Fruit fly (Drosophila melanogaster) whole organism, embryonic: Measurements from ENCODE around the gene Inx7.

Experiments
- CG10654 ChIP-seq: fragments of 200-800 bp; sonication (Bioruptor generic); optimal IDR thresholded peaks from 2 replicates; lab custom pipeline; 2016; ENCODE audit warnings: missing biosample characterization, missing genetic modification characterization
- CG13123 ChIP-seq: fragments of 200-800 bp; sonication (Bioruptor generic); optimal IDR thresholded peaks from 2 replicates; lab custom pipeline; 2016; ENCODE audit warnings: missing biosample characterization, missing genetic modification characterization
- CG15696 ChIP-seq: fragments of 200-800 bp; sonication (Bioruptor generic); optimal IDR thresholded peaks from 2 replicates; lab custom pipeline; 2019; ENCODE audit warnings: missing biosample characterization, mild to moderate bottlenecking, missing genetic modification characterization, moderate library complexity
- CG1602 ChIP-seq: fragments of 200-800 bp; sonication (Bioruptor generic); optimal IDR thresholded peaks from 3 replicates; lab custom pipeline; 2016; ENCODE audit warnings: missing biosample characterization, missing genetic modification characterization
- CG17612 ChIP-seq: fragments of 200-800 bp; sonication (Bioruptor generic); IDR thresholded peaks from 2 replicates; pipeline ENCODE4 v1.3.6; 2022; ENCODE audit warnings: missing biosample characterization, missing genetic modification characterization
- CG1792 ChIP-seq: fragments of 200-800 bp; sonication (Bioruptor generic); optimal IDR thresholded peaks from 2 replicates; lab custom pipeline; 2016; ENCODE audit warnings: missing biosample characterization, missing genetic modification characterization
- CG30431 ChIP-seq: fragments of 200-800 bp; sonication (Bioruptor generic); optimal IDR thresholded peaks from 2 replicates; lab custom pipeline; 2017; ENCODE audit warnings: missing biosample characterization, missing genetic modification characterization
- CG32767 ChIP-seq: fragments of 200-800 bp; sonication (Bioruptor generic); IDR thresholded peaks from 2 replicates; pipeline ENCODE4 v1.3.6; 2022; ENCODE audit warnings: missing biosample characterization, missing genetic modification characterization
- CG34224 ChIP-seq: fragments of 200-800 bp; sonication (Bioruptor generic); IDR thresholded peaks from 3 replicates; pipeline ENCODE4 v1.3.6; 2022; ENCODE audit warnings: missing biosample characterization, missing genetic modification characterization; ENCODE audit not compliant: partially characterized antibody
- CG34376 ChIP-seq: fragments of 200-800 bp; sonication (Bioruptor generic); optimal IDR thresholded peaks from 2 replicates; lab custom pipeline; 2018; ENCODE audit warnings: missing biosample characterization, mild to moderate bottlenecking, missing genetic modification characterization
- CG4404 ChIP-seq: fragments of 200-800 bp; sonication (Bioruptor generic); IDR thresholded peaks from 2 replicates; pipeline ENCODE4 v1.3.6; 2022; ENCODE audit warnings: missing biosample characterization, missing genetic modification characterization
- CG4854 ChIP-seq: fragments of 200-800 bp; sonication (Bioruptor generic); optimal IDR thresholded peaks from 2 replicates; lab custom pipeline; 2016; ENCODE audit warnings: missing biosample characterization, missing genetic modification characterization, inconsistent platforms
- CG6683 ChIP-seq: fragments of 200-800 bp; sonication (Bioruptor generic); optimal IDR thresholded peaks from 2 replicates; lab custom pipeline; 2017; ENCODE audit warnings: missing biosample characterization, mild to moderate bottlenecking, missing genetic modification characterization, missing genetic modification reagents
- CG6765 ChIP-seq: fragments of 200-800 bp; sonication (Bioruptor generic); optimal IDR thresholded peaks from 3 replicates; lab custom pipeline; 2017; ENCODE audit warnings: missing biosample characterization, mild to moderate bottlenecking, missing genetic modification characterization
- CG6791 ChIP-seq: fragments of 200-800 bp; sonication (Bioruptor generic); IDR thresholded peaks from 3 replicates; pipeline ENCODE4 v1.3.6; 2022; ENCODE audit warnings: missing biosample characterization, missing genetic modification characterization; ENCODE audit not compliant: partially characterized antibody
- CG8944 ChIP-seq: fragments of 200-800 bp; sonication (Bioruptor generic); optimal IDR thresholded peaks from 3 replicates; lab custom pipeline; 2016; ENCODE audit warnings: missing biosample characterization, missing genetic modification characterization
- CG9932 ChIP-seq: fragments of 200-800 bp; sonication (Bioruptor generic); IDR thresholded peaks from 2 replicates; pipeline ENCODE4 v1.3.6; 2022; ENCODE audit warnings: missing biosample characterization, missing genetic modification characterization
- Dip2 ChIP-seq: fragments of 200-800 bp; sonication (Bioruptor generic); IDR thresholded peaks from 2 replicates; pipeline ENCODE4 v1.3.6; 2022; ENCODE audit warnings: missing biosample characterization, missing genetic modification characterization
- Ets65A ChIP-seq: fragments of 200-800 bp; sonication (Bioruptor generic); peaks from one replicate; lab custom pipeline; 2016; ENCODE audit warnings: missing biosample characterization, missing genetic modification characterization
- Gug ChIP-seq: fragments of 200-800 bp; sonication (Bioruptor generic); IDR thresholded peaks from 4 replicates; pipeline ENCODE4 v1.3.6; 2022; ENCODE audit warnings: missing biosample characterization, missing genetic modification characterization
- Mes4 ChIP-seq: fragments of 200-800 bp; sonication (Bioruptor generic); optimal IDR thresholded peaks from 2 replicates; lab custom pipeline; 2016; ENCODE audit warnings: missing biosample characterization, missing genetic modification characterization
- NFAT ChIP-seq: fragments of 200-800 bp; sonication (Bioruptor generic); IDR thresholded peaks from 2 replicates; pipeline ENCODE4 v1.3.6; 2022; ENCODE audit warnings: missing biosample characterization, missing genetic modification characterization
- Neu2 ChIP-seq: fragments of 200-800 bp; sonication (Bioruptor generic); optimal IDR thresholded peaks from 3 replicates; lab custom pipeline; 2016; ENCODE audit warnings: missing biosample characterization, missing genetic modification characterization, borderline replicate concordance
- Optix ChIP-seq: fragments of 200-800 bp; sonication (Bioruptor generic); IDR thresholded peaks from 3 replicates; pipeline ENCODE4 v1.3.6; 2022; ENCODE audit warnings: missing biosample characterization, missing genetic modification characterization
- Ssrp ChIP-seq: fragments of 200-800 bp; sonication (Bioruptor generic); optimal IDR thresholded peaks from 2 replicates; lab custom pipeline; 2018; ENCODE audit warnings: missing biosample characterization, mild to moderate bottlenecking, missing genetic modification characterization, moderate library complexity
- btn ChIP-seq: fragments of 200-800 bp; sonication (Bioruptor generic); optimal IDR thresholded peaks from 2 replicates; lab custom pipeline; 2016; ENCODE audit warnings: missing biosample characterization, missing genetic modification characterization
- crol ChIP-seq: fragments of 200-800 bp; sonication (Bioruptor generic); IDR thresholded peaks from 2 replicates; pipeline ENCODE4 v1.3.6; 2022; ENCODE audit warnings: missing biosample characterization, missing genetic modification characterization
- dan ChIP-seq: fragments of 200-800 bp; sonication (Bioruptor generic); IDR thresholded peaks from 2 replicates; pipeline ENCODE4 v1.3.6; 2022; ENCODE audit warnings: missing biosample characterization, missing genetic modification characterization
- dpn ChIP-seq, 2 experiments: fragments of 200-800 bp; sonication (Bioruptor generic); optimal IDR thresholded peaks; 3 replicates each; lab custom pipeline; 2016; ENCODE audit warnings: missing biosample characterization in 2 of 2, missing genetic modification characterization in 2 of 2
- emc ChIP-seq: fragments of 200-800 bp; sonication (Bioruptor generic); optimal IDR thresholded peaks from 2 replicates; lab custom pipeline; 2016; ENCODE audit warnings: missing biosample characterization, missing genetic modification characterization
- eve ChIP-seq, 2 experiments: fragments of >200 bp; optimal IDR thresholded peaks; 2 replicates each; lab custom pipeline; 2017; ENCODE audit warnings: missing biosample characterization in 2 of 2, missing genetic modification characterization in 2 of 2
- fd3F ChIP-seq: fragments of 200-800 bp; sonication (Bioruptor generic); optimal IDR thresholded peaks from 2 replicates; lab custom pipeline; 2018; ENCODE audit warnings: missing biosample characterization, mild to moderate bottlenecking, missing genetic modification characterization, moderate library complexity
- fu2 ChIP-seq: fragments of 200-800 bp; sonication (Bioruptor generic); optimal IDR thresholded peaks from 2 replicates; lab custom pipeline; 2016; ENCODE audit warnings: missing biosample characterization, missing genetic modification characterization
- grn ChIP-seq: fragments of 200-800 bp; sonication (Bioruptor generic); optimal IDR thresholded peaks from 3 replicates; lab custom pipeline; 2017; ENCODE audit warnings: missing biosample characterization, missing genetic modification characterization
- hkb ChIP-seq, 2 experiments: fragments of 200-800 bp in 1 of 2; fragments of >200 bp in 1 of 2; sonication (Bioruptor generic) in 1 of 2; IDR thresholded peaks in 1 of 2; optimal IDR thresholded peaks in 1 of 2; 2 replicates each; pipeline versions ENCODE4 v1.3.6 to Lab custom; 2017 to 2022; ENCODE audit warnings: missing biosample characterization in 1 of 2, missing genetic modification characterization in 1 of 2
- jigr1 ChIP-seq: fragments of 200-800 bp; sonication (Bioruptor generic); IDR thresholded peaks from 3 replicates; pipeline ENCODE4 v1.3.6; 2022; ENCODE audit warnings: missing biosample characterization, missing genetic modification characterization
- kah ChIP-seq: fragments of 200-800 bp; sonication (Bioruptor generic); optimal IDR thresholded peaks from 2 replicates; lab custom pipeline; 2018; ENCODE audit warnings: missing biosample characterization, mild to moderate bottlenecking, missing genetic modification characterization
- lab ChIP-seq: fragments of 200-800 bp; sonication (Bioruptor generic); optimal IDR thresholded peaks from 3 replicates; lab custom pipeline; 2017; ENCODE audit warnings: missing biosample characterization, missing genetic modification characterization, mild to moderate bottlenecking, moderate library complexity, missing genetic modification reagents
- lola ChIP-seq, 3 experiments: fragments of >200 bp in 2 of 3; fragments of 200-800 bp in 1 of 3; sonication (Bioruptor generic) in 1 of 3; optimal IDR thresholded peaks; 2 replicates each; lab custom pipeline; 2017 to 2019; ENCODE audit warnings: missing biosample characterization in 3 of 3, missing genetic modification characterization in 3 of 3, mild to moderate bottlenecking in 1 of 3, moderate library complexity in 1 of 3
- lov ChIP-seq, 2 experiments: fragments of 200-800 bp in 1 of 2; fragments of >200 bp in 1 of 2; sonication (Bioruptor generic) in 1 of 2; IDR thresholded peaks in 1 of 2; optimal IDR thresholded peaks in 1 of 2; 2 replicates in 1 of 2; 3 replicates in 1 of 2; pipeline versions ENCODE4 v1.3.6 to Lab custom; 2017 to 2022; ENCODE audit warnings: missing biosample characterization in 1 of 2, missing genetic modification characterization in 1 of 2
- p53 ChIP-seq: fragments of 200-800 bp; sonication (Bioruptor generic); optimal IDR thresholded peaks from 2 replicates; lab custom pipeline; 2016; ENCODE audit warnings: missing biosample characterization, missing genetic modification characterization
- psq ChIP-seq: fragments of 200-800 bp; sonication (Bioruptor generic); optimal IDR thresholded peaks from 2 replicates; lab custom pipeline; 2017; ENCODE audit warnings: missing biosample characterization, missing genetic modification characterization
- sc ChIP-seq, 3 experiments: fragments of >200 bp in 2 of 3; fragments of 200-800 bp in 1 of 3; sonication (Bioruptor generic) in 1 of 3; optimal IDR thresholded peaks; 2 replicates in 2 of 3; 3 replicates in 1 of 3; lab custom pipeline; 2017; ENCODE audit warnings: mild to moderate bottlenecking in 1 of 3, missing biosample characterization in 1 of 3, missing genetic modification characterization in 1 of 3, missing genetic modification reagents in 1 of 3
- seq ChIP-seq: fragments of 200-800 bp; sonication (Bioruptor generic); IDR thresholded peaks from 2 replicates; pipeline ENCODE4 v1.3.6; 2022; ENCODE audit warnings: missing biosample characterization, missing genetic modification characterization
- sr ChIP-seq: fragments of 200-800 bp; sonication (Bioruptor generic); IDR thresholded peaks from 3 replicates; pipeline ENCODE4 v1.3.6; 2022; ENCODE audit warnings: missing biosample characterization, missing genetic modification characterization
- trh ChIP-seq: fragments of 200-800 bp; sonication (Bioruptor generic); optimal IDR thresholded peaks from 2 replicates; lab custom pipeline; 2016; ENCODE audit warnings: missing biosample characterization, missing genetic modification characterization
- vfl ChIP-seq: fragments of 200-800 bp; sonication (Bioruptor generic); optimal IDR thresholded peaks from 2 replicates; lab custom pipeline; 2016; ENCODE audit warnings: missing biosample characterization, missing genetic modification characterization
- zen2 ChIP-seq: fragments of 200-800 bp; sonication (Bioruptor generic); IDR thresholded peaks from 3 replicates; pipeline ENCODE4 v1.3.6; 2022; ENCODE audit warnings: missing biosample characterization, missing genetic modification characterization; ENCODE audit not compliant: partially characterized antibody

The Inx7 gene

dm6 chrX:6985182-6985851 is 8.1 kb downstream of the Inx7 start (continued):
- peak; percentile 50 for TF ChIP-seq CG4854
- TF ChIP-seq hkb (optimal IDR thresholded peaks at IDR 0.05; lab: Kevin White, UChicago), result no peak
- TF ChIP-seq hkb (GFP tag; IDR thresholded peaks at IDR 0.05; lab: Robert Waterston, UW), result peak; percentile 75
- no peak for TF ChIP-seq CG6765
- peak; percentile 19 for TF ChIP-seq CG13123 (GFP tag; lab: Kevin White, UChicago)
- no peak for TF ChIP-seq jigr1 (GFP tag; lab: Robert Waterston, UW)
- no peak for TF ChIP-seq sc (optimal IDR thresholded peaks at IDR 0.05; lab: Kevin White, UChicago)
- TF ChIP-seq sc (GFP tag; optimal IDR thresholded peaks at IDR 0.05; lab: Kevin White, UChicago), result peak; percentile 75
- TF ChIP-seq emc (GFP tag; lab: Kevin White, UChicago), result no peak
- peak; percentile 58 for TF ChIP-seq psq (GFP tag; lab: Kevin White, UChicago)
- no peak for TF ChIP-seq lov (optimal IDR thresholded peaks at IDR 0.05; lab: Kevin White, UChicago)
- peak; percentile 79; the same call in 2 of the 3 replicates for TF ChIP-seq lov (GFP tag; IDR thresholded peaks at IDR 0.05; lab: Robert Waterston, UW)
- TF ChIP-seq CG8944 (GFP tag; lab: Kevin White, UChicago), result peak; percentile 68
- TF ChIP-seq lab, result peak; percentile 64
- peak; percentile 95 for TF ChIP-seq Ets65A (GFP tag; lab: Kevin White, UChicago)
- no peak for TF ChIP-seq Dip2
- no peak for TF ChIP-seq fd3F (GFP tag; lab: Kevin White, UChicago)
- peak; percentile 61 for TF ChIP-seq vfl (GFP tag; lab: Kevin White, UChicago)
- TF ChIP-seq CG10654 (GFP tag; lab: Kevin White, UChicago), result peak; percentile 63
- peak; percentile 54 for TF ChIP-seq CG1792
- no peak for TF ChIP-seq Neu2 (GFP tag; lab: Kevin White, UChicago)
- TF ChIP-seq p53, result no peak
- peak; percentile 67 for TF ChIP-seq CG30431 (GFP tag; lab: Kevin White, UChicago)
- peak; percentile 72 for TF ChIP-seq Mes4 (GFP tag; lab: Kevin White, UChicago)
- no peak for TF ChIP-seq sr (GFP tag; lab: Robert Waterston, UW)
- peak; percentile 79 for TF ChIP-seq Ssrp
- peak; percentile 67 for TF ChIP-seq grn (GFP tag; lab: Kevin White, UChicago)
- peak in 1 of 3 experiments; percentile 91 for TF ChIP-seq lola (GFP tag; optimal IDR thresholded peaks at IDR 0.05; lab: Kevin White, UChicago)
- 0 out of 2 replicates have a peak, but pooled peaks have one; percentile 34 for TF ChIP-seq crol
- peak; percentile 73 for TF ChIP-seq seq
- TF ChIP-seq CG6683 (GFP tag; lab: Kevin White, UChicago), result peak; percentile 45
- TF ChIP-seq CG9932, result peak; percentile 42
- peak; percentile 44 for TF ChIP-seq fu2 (GFP tag; lab: Kevin White, UChicago)
- peak; percentile 43; the same call in 1 of the 4 replicates for TF ChIP-seq Gug (GFP tag; lab: Robert Waterston, UW)
- peak; percentile 70 for TF ChIP-seq CG4404 (GFP tag; lab: Robert Waterston, UW)
- 0 out of 2 replicates have a peak, but pooled peaks have one; percentile 39 for TF ChIP-seq CG32767 (GFP tag; lab: Robert Waterston, UW)
- no peak for TF ChIP-seq CG34376 (GFP tag; lab: Kevin White, UChicago)
- TF ChIP-seq dan (GFP tag; lab: Robert Waterston, UW), result no peak; the same call in 1 of the 2 replicates
- peak; percentile 64 to 82 for TF ChIP-seq dpn (GFP tag; optimal IDR thresholded peaks at IDR 0.05; lab: Kevin White, UChicago)
- peak; percentile 50 for TF ChIP-seq kah
- peak; percentile 79 for TF ChIP-seq CG1602 (GFP tag; lab: Kevin White, UChicago)
- peak; percentile 21 for TF ChIP-seq trh (GFP tag; lab: Kevin White, UChicago)
- no peak for TF ChIP-seq CG17612 (GFP tag; lab: Robert Waterston, UW)
- TF ChIP-seq CG6791, result peak; percentile 71; the same call in 2 of the 3 replicates
- no peak for TF ChIP-seq zen2 (GFP tag; lab: Robert Waterston, UW)
- TF ChIP-seq CG15696 (tag; lab: Kevin White, UChicago), result peak; percentile 71
- peak in 1 of 2 experiments; percentile 91 for TF ChIP-seq eve (GFP tag; optimal IDR thresholded peaks at IDR 0.05; lab: Kevin White, UChicago)
- TF ChIP-seq btn (GFP tag; lab: Kevin White, UChicago), result peak; percentile 65
- no peak for TF ChIP-seq NFAT
- TF ChIP-seq CG34224 (GFP tag; lab: Robert Waterston, UW), result no peak; the same call in 2 of the 3 replicates
- peak; percentile 57; the same call in 2 of the 3 replicates for TF ChIP-seq Optix (GFP tag; lab: Robert Waterston, UW)
